Fruit fly (Drosophila melanogaster) whole organism, embryonic: ENCODE data around the gene CG16865.

Experiments used
- Aef1 ChIP-seq: fragments of 200-800 bp; sonication (Bioruptor generic); IDR thresholded peaks from 3 replicates; pipeline ENCODE4 v1.3.6; 2022; ENCODE audit warnings: missing biosample characterization, missing genetic modification characterization
- BEAF-32 ChIP-seq: fragments of 200-800 bp; sonication (Bioruptor generic); optimal IDR thresholded peaks from 3 replicates; lab custom pipeline; 2017; ENCODE audit warnings: missing biosample characterization, missing genetic modification characterization, mild to moderate bottlenecking, moderate library complexity, missing genetic modification reagents
- CG10366 ChIP-seq: fragments of 200-800 bp; sonication (Bioruptor generic); IDR thresholded peaks from 2 replicates; pipeline ENCODE4 v1.3.6; 2022; ENCODE audit warnings: missing biosample characterization, missing genetic modification characterization
- CG1233 ChIP-seq: fragments of 200-800 bp; sonication (Bioruptor generic); optimal IDR thresholded peaks from 4 replicates; lab custom pipeline; 2018; ENCODE audit warnings: missing biosample characterization, mild to moderate bottlenecking, missing genetic modification characterization
- CG12769 ChIP-seq: fragments of 200-800 bp; sonication (Bioruptor generic); optimal IDR thresholded peaks from 2 replicates; lab custom pipeline; 2019; ENCODE audit warnings: missing biosample characterization, mild to moderate bottlenecking, missing genetic modification characterization, moderate library complexity
- CG14710 ChIP-seq: fragments of 200-800 bp; sonication (Bioruptor generic); optimal IDR thresholded peaks from 3 replicates; lab custom pipeline; 2019; ENCODE audit warnings: missing biosample characterization, mild to moderate bottlenecking, missing genetic modification characterization, moderate library complexity
- CG14860 ChIP-seq: fragments of 200-800 bp; sonication (Bioruptor generic); IDR thresholded peaks from 3 replicates; pipeline ENCODE4 v1.3.6; 2022; ENCODE audit warnings: missing biosample characterization, missing genetic modification characterization; ENCODE audit not compliant: partially characterized antibody
- CG15601 ChIP-seq: fragments of 200-800 bp; sonication (Bioruptor generic); optimal IDR thresholded peaks from 3 replicates; lab custom pipeline; 2019; ENCODE audit warnings: missing biosample characterization, mild to moderate bottlenecking, missing genetic modification characterization, moderate library complexity
- CG1647 ChIP-seq: fragments of 200-800 bp; sonication (Bioruptor generic); optimal IDR thresholded peaks from 3 replicates; lab custom pipeline; 2016; ENCODE audit warnings: missing biosample characterization, missing genetic modification characterization
- CG1792 ChIP-seq: fragments of 200-800 bp; sonication (Bioruptor generic); optimal IDR thresholded peaks from 2 replicates; lab custom pipeline; 2016; ENCODE audit warnings: missing biosample characterization, missing genetic modification characterization
- CG2120 ChIP-seq: fragments of 200-800 bp; sonication (Bioruptor generic); optimal IDR thresholded peaks from 3 replicates; lab custom pipeline; 2016; ENCODE audit warnings: missing biosample characterization, missing genetic modification characterization
- CG2678 ChIP-seq: fragments of 200-800 bp; sonication (Bioruptor generic); optimal IDR thresholded peaks from 3 replicates; lab custom pipeline; 2019; ENCODE audit warnings: missing biosample characterization, mild to moderate bottlenecking, missing genetic modification characterization, moderate library complexity
- CG30431 ChIP-seq: fragments of 200-800 bp; sonication (Bioruptor generic); optimal IDR thresholded peaks from 2 replicates; lab custom pipeline; 2017; ENCODE audit warnings: missing biosample characterization, missing genetic modification characterization
- CG32772 ChIP-seq: fragments of 200-800 bp; sonication (Bioruptor generic); IDR thresholded peaks from 2 replicates; pipeline ENCODE4 v1.3.6; 2022; ENCODE audit warnings: missing biosample characterization, missing genetic modification characterization
- CG34376 ChIP-seq: fragments of 200-800 bp; sonication (Bioruptor generic); optimal IDR thresholded peaks from 2 replicates; lab custom pipeline; 2018; ENCODE audit warnings: missing biosample characterization, mild to moderate bottlenecking, missing genetic modification characterization
- CG3847 ChIP-seq: fragments of 200-800 bp; sonication (Bioruptor generic); IDR thresholded peaks from 2 replicates; pipeline ENCODE4 v1.3.6; 2022; ENCODE audit warnings: missing biosample characterization, missing genetic modification characterization
- CG43689 ChIP-seq: fragments of 200-800 bp; sonication (Bioruptor generic); IDR thresholded peaks from 2 replicates; pipeline ENCODE4 v1.3.6; 2022; ENCODE audit warnings: missing biosample characterization, missing genetic modification characterization
- CG4730 ChIP-seq: fragments of 200-800 bp; sonication (Bioruptor generic); IDR thresholded peaks from 2 replicates; pipeline ENCODE4 v1.3.6; 2022; ENCODE audit warnings: missing biosample characterization, missing genetic modification characterization
- CG5245 ChIP-seq: fragments of 200-800 bp; sonication (Bioruptor generic); optimal IDR thresholded peaks from 3 replicates; lab custom pipeline; 2016; ENCODE audit warnings: missing biosample characterization, missing genetic modification characterization
- CG8924 ChIP-seq: fragments of 200-800 bp; optimal IDR thresholded peaks from 3 replicates; lab custom pipeline; 2019; ENCODE audit warnings: missing biosample characterization, mild to moderate bottlenecking, missing genetic modification characterization, moderate library complexity
- CG9609 ChIP-seq: fragments of 200-800 bp; sonication (Bioruptor generic); optimal IDR thresholded peaks from 3 replicates; lab custom pipeline; 2016; ENCODE audit warnings: missing biosample characterization, missing genetic modification characterization
- CG9727 ChIP-seq: fragments of 200-800 bp; sonication (Bioruptor generic); optimal IDR thresholded peaks from 3 replicates; lab custom pipeline; 2017; ENCODE audit warnings: missing biosample characterization, mild to moderate bottlenecking, missing genetic modification characterization
- Dref ChIP-seq: fragments of 200-800 bp; sonication (Bioruptor generic); IDR thresholded peaks from 2 replicates; pipeline ENCODE4 v1.3.6; 2022; ENCODE audit warnings: missing biosample characterization, missing genetic modification characterization
- Elba2 ChIP-seq: fragments of 200-800 bp; sonication (Bioruptor generic); optimal IDR thresholded peaks from 3 replicates; lab custom pipeline; 2016; ENCODE audit warnings: missing biosample characterization, missing genetic modification characterization
- Ets97D ChIP-seq: fragments of 200-800 bp; sonication (Bioruptor generic); optimal IDR thresholded peaks from 3 replicates; lab custom pipeline; 2016; ENCODE audit warnings: missing biosample characterization, missing genetic modification characterization
- Lim3 ChIP-seq: fragments of 200-800 bp; sonication (Bioruptor generic); IDR thresholded peaks from 2 replicates; pipeline ENCODE4 v1.3.6; 2022; ENCODE audit warnings: missing biosample characterization, missing genetic modification characterization
- MTF-1 ChIP-seq: fragments of 200-800 bp; sonication (Bioruptor generic); optimal IDR thresholded peaks from 2 replicates; lab custom pipeline; 2018; ENCODE audit warnings: missing biosample characterization, mild to moderate bottlenecking, missing genetic modification characterization, borderline replicate concordance
- Myb ChIP-seq: fragments of 200-800 bp; sonication (Bioruptor generic); optimal IDR thresholded peaks from 2 replicates; lab custom pipeline; 2016; ENCODE audit warnings: missing biosample characterization, missing genetic modification characterization
- NC2α ChIP-seq: fragments of 200-800 bp; sonication (Bioruptor generic); optimal IDR thresholded peaks from 2 replicates; lab custom pipeline; 2016; ENCODE audit warnings: missing biosample characterization, missing genetic modification characterization
- Poxn ChIP-seq: fragments of 200-800 bp; sonication (Bioruptor generic); IDR thresholded peaks from 2 replicates; pipeline ENCODE4 v1.3.6; 2022; ENCODE audit warnings: missing biosample characterization, missing genetic modification characterization
- Rfx ChIP-seq: fragments of 200-800 bp; sonication (Bioruptor generic); IDR thresholded peaks from 2 replicates; pipeline ENCODE4 v1.3.6; 2022; ENCODE audit warnings: missing biosample characterization, missing genetic modification characterization
- Rx ChIP-seq: fragments of 200-800 bp; sonication (Bioruptor generic); IDR thresholded peaks from 2 replicates; pipeline ENCODE4 v1.3.6; 2022; ENCODE audit warnings: missing biosample characterization, missing genetic modification characterization
- crp ChIP-seq, 2 experiments: fragments of 200-800 bp; sonication (Bioruptor generic); optimal IDR thresholded peaks; 2 replicates in 1 of 2; 3 replicates in 1 of 2; lab custom pipeline; 2017; ENCODE audit warnings: missing biosample characterization in 2 of 2, missing genetic modification characterization in 2 of 2, mild to moderate bottlenecking in 1 of 2, moderate library complexity in 1 of 2
- disco-r ChIP-seq: fragments of 200-800 bp; sonication (Bioruptor generic); optimal IDR thresholded peaks from 2 replicates; lab custom pipeline; 2016; ENCODE audit warnings: missing biosample characterization, missing genetic modification characterization
- dmrt11E ChIP-seq: fragments of 200-800 bp; sonication (Bioruptor generic); optimal IDR thresholded peaks from 3 replicates; lab custom pipeline; 2018; ENCODE audit warnings: missing biosample characterization, mild to moderate bottlenecking, missing genetic modification characterization, moderate library complexity
- fu2 ChIP-seq: fragments of 200-800 bp; sonication (Bioruptor generic); optimal IDR thresholded peaks from 2 replicates; lab custom pipeline; 2016; ENCODE audit warnings: missing biosample characterization, missing genetic modification characterization
- grau ChIP-seq: fragments of 200-800 bp; optimal IDR thresholded peaks from 3 replicates; lab custom pipeline; 2019; ENCODE audit warnings: missing biosample characterization, mild to moderate bottlenecking, missing genetic modification characterization, moderate library complexity
- ind ChIP-seq: fragments of 200-800 bp; sonication (Bioruptor generic); optimal IDR thresholded peaks from 3 replicates; lab custom pipeline; 2016; ENCODE audit warnings: missing biosample characterization, missing genetic modification characterization
- jigr1 ChIP-seq: fragments of 200-800 bp; sonication (Bioruptor generic); IDR thresholded peaks from 3 replicates; pipeline ENCODE4 v1.3.6; 2022; ENCODE audit warnings: missing biosample characterization, missing genetic modification characterization
- kay ChIP-seq: fragments of 200-800 bp; sonication (Bioruptor generic); optimal IDR thresholded peaks from 2 replicates; lab custom pipeline; 2016; ENCODE audit warnings: missing biosample characterization, missing genetic modification characterization
- klu ChIP-seq: fragments of 200-800 bp; sonication (Bioruptor generic); IDR thresholded peaks from 2 replicates; pipeline ENCODE4 v1.3.6; 2022; ENCODE audit warnings: missing biosample characterization, missing genetic modification characterization
- nom ChIP-seq: fragments of 200-800 bp; sonication (Bioruptor generic); optimal IDR thresholded peaks from 2 replicates; lab custom pipeline; 2017; ENCODE audit warnings: missing biosample characterization, missing genetic modification characterization, mild to moderate bottlenecking, moderate library complexity, missing genetic modification reagents
- org-1 ChIP-seq: fragments of 200-800 bp; sonication (Bioruptor generic); optimal IDR thresholded peaks from 2 replicates; lab custom pipeline; 2017; ENCODE audit warnings: missing biosample characterization, missing genetic modification characterization
- phol ChIP-seq: fragments of 200-800 bp; sonication (Bioruptor generic); optimal IDR thresholded peaks from 3 replicates; lab custom pipeline; 2018; ENCODE audit warnings: missing biosample characterization, mild to moderate bottlenecking, missing genetic modification characterization, moderate library complexity
- rib ChIP-seq: fragments of 200-800 bp; sonication (Bioruptor generic); IDR thresholded peaks from 2 replicates; pipeline ENCODE4 v1.3.6; 2022; ENCODE audit warnings: missing biosample characterization, missing genetic modification characterization
- schlank ChIP-seq: fragments of 200-800 bp; sonication (Bioruptor generic); optimal IDR thresholded peaks from 2 replicates; lab custom pipeline; 2018; ENCODE audit warnings: missing biosample characterization, mild to moderate bottlenecking, missing genetic modification characterization
- scrt ChIP-seq: fragments of 200-800 bp; sonication (Bioruptor generic); optimal IDR thresholded peaks from 2 replicates; lab custom pipeline; 2018; ENCODE audit warnings: missing biosample characterization, mild to moderate bottlenecking, missing genetic modification characterization, moderate library complexity
- seq ChIP-seq: fragments of 200-800 bp; sonication (Bioruptor generic); IDR thresholded peaks from 2 replicates; pipeline ENCODE4 v1.3.6; 2022; ENCODE audit warnings: missing biosample characterization, missing genetic modification characterization
- sim ChIP-seq: fragments of 200-800 bp; sonication (Bioruptor generic); IDR thresholded peaks from 2 replicates; pipeline ENCODE4 v1.3.6; 2022; ENCODE audit warnings: missing biosample characterization, missing genetic modification characterization
- unpg ChIP-seq: fragments of 200-800 bp; sonication (Bioruptor generic); optimal IDR thresholded peaks from 3 replicates; lab custom pipeline; 2018; ENCODE audit warnings: missing biosample characterization, mild to moderate bottlenecking, missing genetic modification characterization, moderate library complexity
- vfl ChIP-seq: fragments of 200-800 bp; sonication (Bioruptor generic); optimal IDR thresholded peaks from 2 replicates; lab custom pipeline; 2016; ENCODE audit warnings: missing biosample characterization, missing genetic modification characterization

Gene CG16865

DNA sequence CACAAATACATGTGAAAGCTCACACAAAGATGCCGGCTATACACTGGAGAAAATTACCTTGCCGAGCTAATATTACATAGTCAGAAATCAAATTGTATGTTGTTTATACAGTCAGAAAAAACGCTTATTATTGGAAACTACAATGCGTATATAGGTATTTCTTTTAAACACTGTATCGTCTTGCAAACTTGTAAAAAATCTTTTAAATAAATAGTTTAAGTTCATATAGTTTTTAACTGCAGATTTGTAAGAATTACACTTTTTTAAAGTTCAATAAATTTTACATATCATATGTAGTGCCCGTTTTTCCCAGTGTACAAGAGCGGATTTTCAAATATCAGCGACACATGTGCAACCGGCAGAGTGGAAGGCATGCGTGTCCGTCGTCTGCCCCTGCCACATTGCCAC lies 28.4 kb downstream of the CG16865 start (continued):
- peak; percentile 34 for TF ChIP-seq kay (GFP tag; lab: Kevin White, UChicago)
- TF ChIP-seq CG1233 (GFP tag; lab: Kevin White, UChicago), result peak; percentile 36
- peak; percentile 88 for TF ChIP-seq CG9727 (GFP tag; lab: Kevin White, UChicago)
- peak; percentile 71 for TF ChIP-seq CG9609 (GFP tag; lab: Kevin White, UChicago)
- peak; percentile 61 for TF ChIP-seq Rfx
- peak; percentile 49 for TF ChIP-seq nom (GFP tag; lab: Kevin White, UChicago)
- TF ChIP-seq rib, result 0 out of 2 replicates have a peak, but pooled peaks have one; percentile 36
- peak; percentile 74 for TF ChIP-seq klu (GFP tag; lab: Robert Waterston, UW)
- no peak for TF ChIP-seq Dref (GFP tag; lab: Robert Waterston, UW)
- TF ChIP-seq vfl (GFP tag; lab: Kevin White, UChicago), result peak; percentile 13
- peak; percentile 33; the same call in 1 of the 2 replicates for TF ChIP-seq Poxn (GFP tag; lab: Robert Waterston, UW)
- TF ChIP-seq org-1 (GFP tag; lab: Kevin White, UChicago), result peak; percentile 86
- peak; percentile 86 for TF ChIP-seq grau (tag; lab: Kevin White, UChicago)
- TF ChIP-seq Aef1 (GFP tag; lab: Robert Waterston, UW), result peak; percentile 74
- peak; percentile 85 for TF ChIP-seq CG5245
- TF ChIP-seq sim, result no peak
- TF ChIP-seq CG43689 (GFP tag; lab: Robert Waterston, UW), result peak; percentile 48; the same call in 1 of the 2 replicates
- peak; percentile 37 for TF ChIP-seq fu2
- TF ChIP-seq CG1647 (GFP tag; lab: Kevin White, UChicago), result peak; percentile 85
- peak; percentile 89 for TF ChIP-seq CG8924 (tag; lab: Kevin White, UChicago)
- no peak for TF ChIP-seq Lim3 (GFP tag; lab: Robert Waterston, UW)
- peak; percentile 57 for TF ChIP-seq Ets97D
- no peak for TF ChIP-seq Elba2 (GFP tag; lab: Kevin White, UChicago)
- peak; percentile 88 for TF ChIP-seq phol (tag; lab: Kevin White, UChicago)
- peak; percentile 73 for TF ChIP-seq CG1792 (GFP tag; lab: Kevin White, UChicago)
- peak; percentile 61 for TF ChIP-seq NC2α (GFP tag; lab: Kevin White, UChicago)
- no peak for TF ChIP-seq MTF-1 (GFP tag; lab: Kevin White, UChicago)
- peak; percentile 70 for TF ChIP-seq CG3847 (GFP tag; lab: Robert Waterston, UW)
- TF ChIP-seq CG2678, result peak; percentile 85
- peak in 1 of 2 experiments; percentile 17 for TF ChIP-seq crp (GFP tag; optimal IDR thresholded peaks at IDR 0.05; lab: Kevin White, UChicago)
- peak; percentile 57 for TF ChIP-seq seq
- peak; percentile 78 for TF ChIP-seq CG14710 (tag; lab: Kevin White, UChicago)
- TF ChIP-seq schlank (tag; lab: Kevin White, UChicago), result peak; percentile 42
- TF ChIP-seq CG10366 (GFP tag; lab: Robert Waterston, UW), result peak; percentile 84
- peak; percentile 91 for TF ChIP-seq unpg (GFP tag; lab: Kevin White, UChicago)
- peak; percentile 65 for TF ChIP-seq ind (GFP tag; lab: Kevin White, UChicago)
- TF ChIP-seq disco-r (GFP tag; lab: Kevin White, UChicago), result peak; percentile 42
- TF ChIP-seq CG4730 (GFP tag; lab: Robert Waterston, UW), result 0 out of 2 replicates have a peak, but pooled peaks have one; percentile 46
- 0 out of 2 replicates have a peak, but pooled peaks have one; percentile 42 for TF ChIP-seq Rx (GFP tag; lab: Robert Waterston, UW)
- peak; percentile 75 for TF ChIP-seq dmrt11E (tag; lab: Kevin White, UChicago)
- TF ChIP-seq Myb (GFP tag; lab: Kevin White, UChicago), result peak; percentile 39
- peak; percentile 59 for TF ChIP-seq CG32772 (GFP tag; lab: Robert Waterston, UW)
- TF ChIP-seq scrt (GFP tag; lab: Kevin White, UChicago), result peak; percentile 53
- no peak for TF ChIP-seq CG34376
- peak; percentile 83; the same call in 2 of the 3 replicates for TF ChIP-seq jigr1 (GFP tag; lab: Robert Waterston, UW)
- TF ChIP-seq CG30431, result peak; percentile 68
- peak; percentile 74 for TF ChIP-seq CG2120
- peak; percentile 89 for TF ChIP-seq CG15601
- TF ChIP-seq BEAF-32 (GFP tag; lab: Kevin White, UChicago), result no peak
- no peak for TF ChIP-seq CG14860
- TF ChIP-seq CG12769 (tag; lab: Kevin White, UChicago), result peak; percentile 63
